Worm (Caenorhabditis elegans): ENCODE results near the gene Y1A5A.1.

Y1A5A.1 gene

DNA sequence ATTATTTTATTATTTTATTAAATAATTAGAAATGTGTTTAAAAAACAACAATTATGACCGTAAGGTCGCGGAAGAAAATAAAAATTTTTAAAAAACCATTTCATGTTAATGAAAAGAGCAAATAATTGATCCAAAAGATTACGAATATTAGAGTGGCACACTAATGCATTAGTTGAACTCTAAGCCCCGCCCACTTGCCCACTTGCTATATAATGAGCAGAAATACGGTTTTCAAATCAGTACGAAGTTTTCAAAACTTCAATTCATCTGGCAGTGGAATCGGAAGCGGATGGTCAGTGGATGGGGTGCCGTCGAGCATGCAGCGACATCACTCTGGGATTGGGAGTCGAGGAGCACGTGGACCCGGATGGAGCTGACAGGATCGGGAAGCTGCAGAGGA lies 1.3 kb upstream of the Y1A5A.1 start, which contains the start of gene C36E8.6:
Gene C36E8.6, plus strand, starts transcription at position 301 of the 400 bp plus-strand sequence.
- no peak for TF ChIP-seq K09A11.1 (tag; optimal IDR thresholded peaks at IDR 0.05; ENCODE audit: insufficient read depth)
- TF ChIP-seq madf-2 (tag; optimal IDR thresholded peaks at IDR 0.05), result no peak
- no peak for TF ChIP-seq F13H6.1 (tag; optimal IDR thresholded peaks at IDR 0.05)
- TF ChIP-seq ceh-14 (tag; optimal IDR thresholded peaks at IDR 0.05), result no peak
- no peak for TF ChIP-seq ceh-30 (tag; optimal IDR thresholded peaks at IDR 0.05)
- no peak for TF ChIP-seq nhr-11 (tag; optimal IDR thresholded peaks at IDR 0.05)
- TF ChIP-seq ceh-9 (tag; optimal IDR thresholded peaks at IDR 0.05), result no peak
- no peak for TF ChIP-seq unc-42 (tag; optimal IDR thresholded peaks at IDR 0.05)
- TF ChIP-seq pqm-1 (tag; optimal IDR thresholded peaks at IDR 0.05), result no peak
- TF ChIP-seq pax-1 (tag; optimal IDR thresholded peaks at IDR 0.05), result no peak
- TF ChIP-seq ceh-31 (tag; optimal IDR thresholded peaks at IDR 0.05), result no peak
- TF ChIP-seq zip-5 (tag; optimal IDR thresholded peaks at IDR 0.05), result no peak
- no peak for TF ChIP-seq ceh-2 (tag; optimal IDR thresholded peaks at IDR 0.05)
- TF ChIP-seq pha-4 (tag; optimal IDR thresholded peaks at IDR 0.05), result no peak
- no peak for TF ChIP-seq nhr-232 (tag; optimal IDR thresholded peaks at IDR 0.05)
- TF ChIP-seq unc-3 (GFP tag; conservative IDR thresholded peaks at IDR 0.05), result no peak
- TF ChIP-seq unc-3 (tag; optimal IDR thresholded peaks at IDR 0.05), result no peak
- no peak for TF ChIP-seq ztf-16 (tag; optimal IDR thresholded peaks at IDR 0.05)
- TF ChIP-seq sox-4 (tag; optimal IDR thresholded peaks at IDR 0.05), result no peak

DNA sequence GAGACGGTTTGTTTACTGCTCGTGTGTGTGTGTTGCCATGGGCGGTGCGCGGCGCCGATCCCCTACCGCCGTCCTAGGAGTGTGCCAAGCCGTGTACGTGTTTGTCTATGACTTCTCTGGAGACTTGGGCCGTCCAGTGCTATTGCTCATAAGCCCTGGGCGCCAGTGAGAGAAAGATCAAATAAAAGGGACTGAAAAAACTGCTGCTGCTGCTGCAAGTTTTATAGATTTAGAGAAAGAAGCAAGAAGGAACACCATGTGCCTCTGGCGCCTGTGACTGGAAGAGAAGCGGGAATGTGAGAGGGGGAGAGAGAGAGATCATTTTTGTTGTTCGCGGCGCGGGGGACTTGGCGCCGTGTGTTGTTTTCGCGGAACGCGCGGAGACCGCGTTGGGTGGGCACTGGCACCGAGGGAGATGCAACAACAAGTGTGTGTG lies 2.4 kb downstream of the Y1A5A.1 start:
- TF ChIP-seq ttx-3 (tag; optimal IDR thresholded peaks at IDR 0.05), result no peak
- no peak for TF ChIP-seq madf-2 (tag; optimal IDR thresholded peaks at IDR 0.05)
- no peak for TF ChIP-seq dmd-4 (tag; optimal IDR thresholded peaks at IDR 0.05; ENCODE audit: borderline replicate concordance)
- TF ChIP-seq mec-3 (tag; optimal IDR thresholded peaks at IDR 0.05; ENCODE audit: borderline replicate concordance), result no peak
- no peak for TF ChIP-seq Y22D7AL.16 (tag; optimal IDR thresholded peaks at IDR 0.05)
- TF ChIP-seq hlh-30 (tag; optimal IDR thresholded peaks at IDR 0.05; ENCODE audit: insufficient read depth), result no peak
- no peak for TF ChIP-seq hlh-15 (tag; optimal IDR thresholded peaks at IDR 0.05)
- TF ChIP-seq hlh-6 (tag; optimal IDR thresholded peaks at IDR 0.05), result peak; percentile 58
- TF ChIP-seq tbx-2 (tag; optimal IDR thresholded peaks at IDR 0.05), result peak; percentile 5
- TF ChIP-seq unc-3 (GFP tag; conservative IDR thresholded peaks at IDR 0.05), result no peak
- TF ChIP-seq unc-3 (tag; optimal IDR thresholded peaks at IDR 0.05), result no peak
- TF ChIP-seq sdc-2 (tag; optimal IDR thresholded peaks at IDR 0.05), result peak; percentile 7
- no peak for TF ChIP-seq pqm-1 (tag; optimal IDR thresholded peaks at IDR 0.05)
- peak; percentile 41 for TF ChIP-seq ceh-18 (tag; optimal IDR thresholded peaks at IDR 0.05)
- no peak for TF ChIP-seq ceh-2 (tag; optimal IDR thresholded peaks at IDR 0.05)
- TF ChIP-seq C08G9.2 (tag; optimal IDR thresholded peaks at IDR 0.05), result peak; percentile 4

DNA sequence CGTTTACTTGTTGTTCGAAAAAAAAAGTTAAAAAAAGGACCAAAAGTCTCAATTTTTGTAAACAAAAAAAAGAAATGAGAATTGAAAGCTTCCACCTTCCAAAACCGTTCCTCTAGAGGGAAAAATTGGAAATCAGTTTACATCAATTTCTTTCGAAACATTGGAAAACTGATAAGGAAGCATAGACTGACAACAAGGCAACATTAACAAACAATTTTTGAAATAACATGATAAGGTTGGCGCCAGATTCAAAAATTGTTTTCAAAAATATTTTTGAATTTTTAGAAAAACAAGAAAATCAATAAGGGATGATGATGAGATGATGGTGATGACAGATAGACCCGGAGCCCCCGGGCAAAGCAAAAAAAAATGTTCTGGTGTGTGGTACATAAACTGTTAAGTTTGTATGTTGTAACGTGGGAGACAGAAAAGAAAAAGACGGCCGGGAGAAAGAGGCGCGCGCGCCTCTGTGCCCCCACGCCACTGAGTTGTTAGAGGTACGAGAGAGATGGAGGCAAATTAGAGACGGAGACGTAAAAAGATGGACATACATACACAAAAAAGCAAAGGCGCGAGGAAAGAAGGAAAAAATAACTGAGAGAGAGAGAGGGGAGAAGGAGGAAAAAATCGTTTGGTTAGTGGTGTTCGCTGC lies 6.4 kb downstream of the Y1A5A.1 start:
- TF ChIP-seq tbx-2 (tag; optimal IDR thresholded peaks at IDR 0.05) (peak; percentile 24), nfya-1 (tag; optimal IDR thresholded peaks at IDR 0.05) (peak; percentile 21), sox-2 (GFP tag; IDR thresholded peaks at IDR 0.05) (no peak), odd-2 (tag; optimal IDR thresholded peaks at IDR 0.05) (no peak), hlh-6 (tag; optimal IDR thresholded peaks at IDR 0.05) (no peak), ceh-18 (tag; optimal IDR thresholded peaks at IDR 0.05) (peak; percentile 44), nhr-232 (tag; optimal IDR thresholded peaks at IDR 0.05) (no peak), ama-1 (optimal IDR thresholded peaks at IDR 0.05) (no peak), syd-9 (tag; optimal IDR thresholded peaks at IDR 0.05) (no peak), F13H6.1 (tag; optimal IDR thresholded peaks at IDR 0.05) (peak; percentile 14)

DNA sequence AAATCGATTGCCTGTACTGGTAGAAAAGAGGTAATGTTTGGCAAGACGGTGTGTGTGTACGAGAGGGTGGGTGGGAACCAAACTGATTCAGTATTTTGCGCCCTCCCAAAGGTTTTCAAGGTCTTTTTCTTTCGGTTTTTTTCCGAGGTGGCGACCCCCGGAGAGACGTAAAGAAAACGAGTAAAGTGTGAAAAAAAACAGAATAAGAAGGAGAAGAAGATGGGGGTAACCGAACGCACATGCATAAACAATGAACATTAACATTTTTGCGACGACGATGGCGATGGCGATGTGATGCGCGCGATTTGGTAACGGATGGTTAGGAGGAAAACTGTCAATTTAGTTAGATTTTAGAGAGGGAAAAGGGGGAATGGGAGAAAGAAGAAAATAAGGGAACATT lies 8.0 kb downstream of the Y1A5A.1 start:
- TF ChIP-seq dve-1 (tag; optimal IDR thresholded peaks at IDR 0.05) (no peak), ceh-19 (GFP tag; optimal IDR thresholded peaks at IDR 0.05) (no peak), hlh-13 (GFP tag; optimal IDR thresholded peaks at IDR 0.05) (no peak), ceh-6 (GFP tag; optimal IDR thresholded peaks at IDR 0.05) (no peak), elt-4 (tag; optimal IDR thresholded peaks at IDR 0.05) (no peak), fkh-6 (tag; optimal IDR thresholded peaks at IDR 0.05) (no peak), ref-2 (tag; optimal IDR thresholded peaks at IDR 0.05) (no peak), pat-9 (tag; optimal IDR thresholded peaks at IDR 0.05) (no peak), F13H6.1 (tag; optimal IDR thresholded peaks at IDR 0.05) (no peak)
